Worm (Caenorhabditis elegans): Measurements from ENCODE around the gene F19C7.3.

Gene F19C7.3

ce11 chrIV:4612597-4612996 lies 15.7 kb downstream of the F19C7.3 start:
- TF ChIP-seq lin-32 (GFP tag; optimal IDR thresholded peaks at IDR 0.05) (no peak), lsy-2 (tag; optimal IDR thresholded peaks at IDR 0.05) (no peak), ham-2 (GFP tag; optimal IDR thresholded peaks at IDR 0.05) (no peak), elt-1 (tag; optimal IDR thresholded peaks at IDR 0.05; ENCODE audit: borderline replicate concordance, insufficient read depth) (no peak), pha-4 (tag; optimal IDR thresholded peaks at IDR 0.05) (no peak), flh-1 (GFP tag; optimal IDR thresholded peaks at IDR 0.05) (no peak), unc-62 (GFP tag; optimal IDR thresholded peaks at IDR 0.05) (no peak), hlh-1 (tag; optimal IDR thresholded peaks at IDR 0.05) (no peak), ceh-83 (GFP tag; optimal IDR thresholded peaks at IDR 0.05) (no peak), ztf-11 (tag; optimal IDR thresholded peaks at IDR 0.05) (no peak), mab-5 (tag; optimal IDR thresholded peaks at IDR 0.05) (no peak), tbx-8 (GFP tag; optimal IDR thresholded peaks at IDR 0.05) (no peak), unc-39 (tag; optimal IDR thresholded peaks at IDR 0.05) (no peak), ceh-43 (GFP tag; optimal IDR thresholded peaks at IDR 0.05) (no peak), unc-120 (tag; optimal IDR thresholded peaks at IDR 0.05; ENCODE audit: poor library complexity, severe bottlenecking) (no peak), mls-2 (tag; optimal IDR thresholded peaks at IDR 0.05) (no peak), snpc-4 (tag; optimal IDR thresholded peaks at IDR 0.05) (no peak), drap-1 (GFP tag; optimal IDR thresholded peaks at IDR 0.05) (no peak)

DNA sequence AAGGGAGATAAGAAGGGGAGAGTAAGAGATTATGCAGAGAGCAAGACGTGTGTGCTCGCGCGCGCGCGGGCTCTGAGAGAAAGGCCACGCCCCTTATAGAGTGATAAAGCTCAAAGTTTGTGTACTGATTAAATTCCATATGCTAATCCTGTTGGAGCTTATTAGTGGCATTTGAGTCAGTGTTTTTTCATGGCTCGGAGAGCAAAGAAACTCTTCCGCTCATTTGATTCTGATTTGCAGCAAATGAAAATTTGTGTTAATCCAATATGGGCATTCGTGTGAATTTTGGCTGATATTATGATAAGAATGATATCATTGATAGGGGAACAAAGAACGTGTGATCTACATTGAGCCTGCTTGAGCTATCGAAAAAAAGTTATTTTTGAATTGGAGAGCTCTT lies 16.6 kb downstream of the F19C7.3 start:
- TF ChIP-seq M03D4.4 (tag; optimal IDR thresholded peaks at IDR 0.05) (no peak), ceh-83 (GFP tag; optimal IDR thresholded peaks at IDR 0.05) (no peak), bed-3 (GFP tag; optimal IDR thresholded peaks at IDR 0.05) (no peak), blmp-1 (tag; optimal IDR thresholded peaks at IDR 0.05) (no peak), snpc-4 (tag; optimal IDR thresholded peaks at IDR 0.05) (no peak), sptf-1 (tag; optimal IDR thresholded peaks at IDR 0.05) (no peak), mab-5 (tag; optimal IDR thresholded peaks at IDR 0.05) (no peak), cnd-1 (tag; optimal IDR thresholded peaks at IDR 0.05) (no peak), lsy-2 (tag; optimal IDR thresholded peaks at IDR 0.05) (no peak), pha-4 (tag; optimal IDR thresholded peaks at IDR 0.05) (no peak), unc-120 (tag; optimal IDR thresholded peaks at IDR 0.05; ENCODE audit: poor library complexity, severe bottlenecking) (no peak), ceh-43 (GFP tag; optimal IDR thresholded peaks at IDR 0.05) (no peak), nhr-237 (tag; optimal IDR thresholded peaks at IDR 0.05) (no peak), tbx-8 (GFP tag; optimal IDR thresholded peaks at IDR 0.05) (no peak), elt-3 (tag; optimal IDR thresholded peaks at IDR 0.05) (no peak), nhr-2 (tag; optimal IDR thresholded peaks at IDR 0.05) (no peak), nhr-76 (tag; optimal IDR thresholded peaks at IDR 0.05) (no peak), lin-32 (GFP tag; optimal IDR thresholded peaks at IDR 0.05) (no peak)

DNA sequence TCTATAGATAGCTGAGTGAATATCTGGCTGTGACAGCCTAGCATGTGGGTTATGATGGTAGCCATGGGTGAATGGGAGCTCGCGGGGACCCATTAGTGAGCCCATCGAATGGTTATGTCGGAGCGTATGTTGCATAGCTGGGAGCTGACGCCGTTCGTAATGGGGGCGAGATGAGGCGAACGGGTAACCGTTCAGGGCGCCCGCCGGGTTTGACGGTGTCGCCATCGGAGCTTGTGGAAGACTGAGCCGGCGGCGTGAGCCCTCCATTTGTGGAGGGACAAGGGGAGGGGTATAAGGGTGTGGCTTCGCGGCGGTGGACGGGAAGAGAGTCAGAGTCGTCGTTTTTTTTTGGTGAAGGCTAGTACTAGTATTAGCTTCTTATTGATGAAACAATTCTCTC lies 26.9 kb downstream of the F19C7.3 start:
- TF ChIP-seq mls-2 (tag; optimal IDR thresholded peaks at IDR 0.05), result no peak
- TF ChIP-seq ham-2 (GFP tag; optimal IDR thresholded peaks at IDR 0.05), result no peak
- TF ChIP-seq unc-39 (tag; optimal IDR thresholded peaks at IDR 0.05), result no peak
- no peak for TF ChIP-seq snpc-4 (tag; optimal IDR thresholded peaks at IDR 0.05)
- no peak for TF ChIP-seq tbx-8 (GFP tag; optimal IDR thresholded peaks at IDR 0.05)
- TF ChIP-seq ztf-11 (tag; optimal IDR thresholded peaks at IDR 0.05), result no peak
- no peak for TF ChIP-seq hlh-1 (tag; optimal IDR thresholded peaks at IDR 0.05)
- TF ChIP-seq nhr-76 (tag; optimal IDR thresholded peaks at IDR 0.05), result no peak
- TF ChIP-seq ceh-83 (GFP tag; optimal IDR thresholded peaks at IDR 0.05), result no peak
- no peak for TF ChIP-seq unc-62 (GFP tag; optimal IDR thresholded peaks at IDR 0.05)
- TF ChIP-seq ceh-43 (GFP tag; optimal IDR thresholded peaks at IDR 0.05), result no peak

DNA sequence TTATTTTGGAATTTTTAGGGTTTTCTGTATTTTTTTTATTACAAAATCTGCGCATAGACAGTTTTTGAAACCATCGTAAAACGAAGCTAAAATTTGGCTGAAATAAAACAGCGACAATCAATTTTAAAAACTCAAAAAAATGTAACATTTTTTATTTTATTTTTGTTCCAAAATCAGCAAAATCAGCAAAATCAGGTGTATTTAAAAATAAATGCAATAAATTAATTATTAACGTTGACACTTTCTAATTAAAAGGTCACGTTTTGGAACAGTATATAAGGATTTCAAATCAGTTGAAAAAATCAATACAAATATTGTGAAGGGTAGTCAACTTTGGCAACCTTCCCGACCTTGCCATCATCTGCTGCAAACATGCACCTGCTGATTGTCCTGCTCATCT lies 36.5 kb downstream of the F19C7.3 start, which contains the start of gene R105.1:
Gene R105.1, plus strand, starts transcription at position 301 of the 400 bp plus-strand sequence.
- TF ChIP-seq nhr-28 (tag; optimal IDR thresholded peaks at IDR 0.05) (no peak), tbx-8 (GFP tag; optimal IDR thresholded peaks at IDR 0.05) (no peak), nhr-76 (tag; optimal IDR thresholded peaks at IDR 0.05) (no peak), mls-2 (tag; optimal IDR thresholded peaks at IDR 0.05) (no peak), sem-2 (GFP tag; optimal IDR thresholded peaks at IDR 0.05) (no peak), hlh-1 (tag; optimal IDR thresholded peaks at IDR 0.05) (no peak)

ce11 chrIV:4636001-4636400 lies 39.1 kb downstream of the F19C7.3 start, which contains the start of gene R105.5:
Gene R105.5 (plus strand): TSS chrIV:4636301.
- TF ChIP-seq unc-39 (tag; optimal IDR thresholded peaks at IDR 0.05) (no peak), ztf-11 (tag; optimal IDR thresholded peaks at IDR 0.05) (no peak), sptf-1 (tag; optimal IDR thresholded peaks at IDR 0.05) (no peak), snpc-4 (tag; optimal IDR thresholded peaks at IDR 0.05) (no peak), sem-2 (GFP tag; optimal IDR thresholded peaks at IDR 0.05) (no peak)

Data from whole organism, mixed stage, embryonic.